Fruit fly (Drosophila melanogaster) whole organism, embryonic: ENCODE results near the gene CG46440.

ENCODE experiments used
- CG4617 ChIP-seq: fragments of 200-800 bp; sonication (Bioruptor generic); optimal IDR thresholded peaks from 3 replicates; lab custom pipeline; 2016; ENCODE audit warnings: missing biosample characterization, missing genetic modification characterization, borderline replicate concordance
- CG9932 ChIP-seq: fragments of 200-800 bp; sonication (Bioruptor generic); IDR thresholded peaks from 2 replicates; pipeline ENCODE4 v1.3.6; 2022; ENCODE audit warnings: missing biosample characterization, missing genetic modification characterization
- ara ChIP-seq: fragments of 200-800 bp; sonication (Bioruptor generic); IDR thresholded peaks from 2 replicates; pipeline ENCODE4 v1.3.6; 2022; ENCODE audit warnings: missing biosample characterization, missing genetic modification characterization
- fd102C ChIP-seq: fragments of 200-800 bp; sonication (Bioruptor generic); optimal IDR thresholded peaks from 2 replicates; lab custom pipeline; 2018; ENCODE audit warnings: missing biosample characterization, mild to moderate bottlenecking, missing genetic modification characterization, moderate library complexity

dm6 chrX:15859387-15859786 is 1.8 kb upstream of the CG46440 start, which contains the start of gene AlkB:
- TF ChIP-seq fd102C (no peak), CG4617 (GFP tag; lab: Kevin White, UChicago) (no peak), ara (GFP tag; lab: Robert Waterston, UW) (no peak), CG9932 (GFP tag; lab: Robert Waterston, UW) (no peak)
